Worm (Caenorhabditis elegans): ENCODE data around the gene F38E11.6.

The F38E11.6 gene

ce11 chrIV:9469293-9469692 is 2.0 kb upstream of the F38E11.6 start:
- TF ChIP-seq sptf-1 (tag; optimal IDR thresholded peaks at IDR 0.05) (no peak), lin-35 (GFP tag; optimal IDR thresholded peaks at IDR 0.05) (no peak), ceh-8 (GFP tag; optimal IDR thresholded peaks at IDR 0.05) (peak; percentile 24), dsc-1 (tag; optimal IDR thresholded peaks at IDR 0.05) (peak; percentile 98), lsy-2 (tag; optimal IDR thresholded peaks at IDR 0.05) (no peak), nhr-77 (tag; optimal IDR thresholded peaks at IDR 0.05) (no peak), zip-4 (GFP tag; optimal IDR thresholded peaks at IDR 0.05) (no peak), nhr-47 (tag; optimal IDR thresholded peaks at IDR 0.05) (peak; percentile 35), elt-3 (tag; optimal IDR thresholded peaks at IDR 0.05) (no peak), grh-1 (GFP tag; IDR thresholded peaks at IDR 0.05) (no peak), nhr-19 (GFP tag; conservative IDR thresholded peaks at IDR 0.05) (no peak), sox-4 (tag; optimal IDR thresholded peaks at IDR 0.05) (peak; percentile 74), pax-3 (tag; optimal IDR thresholded peaks at IDR 0.05) (peak; percentile 79), Y116A8C.19 (tag; optimal IDR thresholded peaks at IDR 0.05; ENCODE audit: borderline replicate concordance) (no peak), F16B12.6 (tag; optimal IDR thresholded peaks at IDR 0.05) (no peak), fkh-8 (tag; optimal IDR thresholded peaks at IDR 0.05) (peak; percentile 57)

- TF ChIP-seq egl-13 (tag; optimal IDR thresholded peaks at IDR 0.05): no peak
- TF ChIP-seq nhr-77 (tag; optimal IDR thresholded peaks at IDR 0.05): no peak
- no peak for TF ChIP-seq nhr-11 (tag; optimal IDR thresholded peaks at IDR 0.05)
- TF ChIP-seq dsc-1 (tag; optimal IDR thresholded peaks at IDR 0.05): peak; percentile 21
- TF ChIP-seq nhr-76 (tag; optimal IDR thresholded peaks at IDR 0.05): no peak
- no peak for TF ChIP-seq sox-4 (tag; optimal IDR thresholded peaks at IDR 0.05)
- no peak for TF ChIP-seq lin-35 (GFP tag; optimal IDR thresholded peaks at IDR 0.05)
- TF ChIP-seq jun-1 (tag; optimal IDR thresholded peaks at IDR 0.05): no peak
- TF ChIP-seq ceh-8 (GFP tag; optimal IDR thresholded peaks at IDR 0.05): no peak
- no peak for TF ChIP-seq vab-15 (tag; optimal IDR thresholded peaks at IDR 0.05)
- TF ChIP-seq swsn-7 (tag; optimal IDR thresholded peaks at IDR 0.05): no peak
- TF ChIP-seq xbp-1 (tag; optimal IDR thresholded peaks at IDR 0.05): no peak
- no peak for TF ChIP-seq C04F5.9 (tag; optimal IDR thresholded peaks at IDR 0.05)
- no peak for TF ChIP-seq ceh-63 (GFP tag; optimal IDR thresholded peaks at IDR 0.05)
- no peak for TF ChIP-seq unc-62 (GFP tag; optimal IDR thresholded peaks at IDR 0.05)
- no peak for TF ChIP-seq pax-3 (tag; optimal IDR thresholded peaks at IDR 0.05)
- no peak for TF ChIP-seq lir-3 (tag; optimal IDR thresholded peaks at IDR 0.05; ENCODE audit: poor library complexity)
- TF ChIP-seq F16B12.6 (tag; optimal IDR thresholded peaks at IDR 0.05): no peak
- TF ChIP-seq isw-1 (GFP tag; IDR thresholded peaks at IDR 0.05): no peak
- no peak for TF ChIP-seq sup-37 (GFP tag; optimal IDR thresholded peaks at IDR 0.05)
- TF ChIP-seq snu-23 (GFP tag; optimal IDR thresholded peaks at IDR 0.05): no peak
- TF ChIP-seq fkh-8 (tag; optimal IDR thresholded peaks at IDR 0.05): no peak
- no peak for TF ChIP-seq nhr-28 (tag; optimal IDR thresholded peaks at IDR 0.05)
- TF ChIP-seq nhr-85 (tag): peak; percentile 71
- TF ChIP-seq lin-39 (tag; optimal IDR thresholded peaks at IDR 0.05): peak; percentile 17
- TF ChIP-seq aha-1 (tag; optimal IDR thresholded peaks at IDR 0.05): no peak
- TF ChIP-seq mab-9 (GFP tag; IDR thresholded peaks at IDR 0.05): no peak
- peak; percentile 5 for TF ChIP-seq ama-1 (optimal IDR thresholded peaks at IDR 0.05)
- no peak for TF ChIP-seq skn-1 (tag; optimal IDR thresholded peaks at IDR 0.05)
- TF ChIP-seq unc-30 (tag; optimal IDR thresholded peaks at IDR 0.05): no peak
- TF ChIP-seq nhr-47 (tag; optimal IDR thresholded peaks at IDR 0.05): peak; percentile 9
- no peak for TF ChIP-seq efl-1 (optimal IDR thresholded peaks at IDR 0.05)
- peak in 1 of 2 experiments; percentile 58 for TF ChIP-seq efl-1 (GFP tag; optimal IDR thresholded peaks at IDR 0.05 in 1 of 2)
- no peak for TF ChIP-seq ets-5 (GFP tag; IDR thresholded peaks at IDR 0.05)
- no peak for TF ChIP-seq elt-3 (tag; optimal IDR thresholded peaks at IDR 0.05)
- no peak for TF ChIP-seq egl-27 (tag; optimal IDR thresholded peaks at IDR 0.05)
- no peak for TF ChIP-seq alr-1 (tag; optimal IDR thresholded peaks at IDR 0.05; ENCODE audit: borderline replicate concordance)
- TF ChIP-seq hpl-2 (GFP tag; optimal IDR thresholded peaks at IDR 0.05): no peak
- no peak for TF ChIP-seq sptf-1 (tag; optimal IDR thresholded peaks at IDR 0.05)
- no peak for TF ChIP-seq mef-2 (tag; optimal IDR thresholded peaks at IDR 0.05)
- TF ChIP-seq nhr-71 (tag; optimal IDR thresholded peaks at IDR 0.05): peak; percentile 47
- peak; percentile 90 for TF ChIP-seq snpc-4 (tag; optimal IDR thresholded peaks at IDR 0.05)
- no peak for TF ChIP-seq tbx-2 (tag; optimal IDR thresholded peaks at IDR 0.05)
- no peak for TF ChIP-seq pqm-1 (tag; optimal IDR thresholded peaks at IDR 0.05)
- TF ChIP-seq dpl-1 (GFP tag; optimal IDR thresholded peaks at IDR 0.05): no peak
- no peak for TF ChIP-seq Y116A8C.19 (tag; optimal IDR thresholded peaks at IDR 0.05; ENCODE audit: borderline replicate concordance)
Measured at ce11 chrIV:9464345-9464783, 3.0 kb downstream of the F38E11.6 start.

All from whole organism, L1 larva.